Worm (Caenorhabditis elegans) whole organism, L4 larva: ENCODE measurements around the gene srbc-19.

Experiments used
- F10B5.3 ChIP-seq: sonication (generic microtip); optimal IDR thresholded peaks from 2 replicates; lab custom pipeline; 2016; ENCODE audit warnings: mild to moderate bottlenecking, missing genetic modification characterization, missing compliant biosample characterization
- F26F4.8 ChIP-seq: fragments of 200-800 bp; sonication (Bioruptor generic); conservative IDR thresholded peaks from 2 replicates; pipeline ENCODE4 v1.3.6; 2022; ENCODE audit warnings: missing genetic modification characterization, missing compliant biosample characterization
- F49E8.2 ChIP-seq: sonication (generic microtip); optimal IDR thresholded peaks from 2 replicates; lab custom pipeline; 2016; ENCODE audit warnings: missing compliant biosample characterization, mild to moderate bottlenecking, missing genetic modification characterization, borderline replicate concordance
- T20F7.1 ChIP-seq: fragments of 200-800 bp; sonication (Bioruptor generic); optimal IDR thresholded peaks from 2 replicates; lab custom pipeline; 2018; ENCODE audit warnings: mild to moderate bottlenecking, missing genetic modification characterization, missing compliant biosample characterization
- T26A8.4 ChIP-seq: fragments of 200-800 bp; sonication (Bioruptor generic); IDR thresholded peaks from 2 replicates; pipeline ENCODE4 v1.3.6; 2022; ENCODE audit warnings: missing genetic modification characterization, missing compliant biosample characterization
- Y75B8A.6 ChIP-seq: fragments of 200-800 bp; sonication (Bioruptor generic); IDR thresholded peaks from 2 replicates; pipeline ENCODE4 v1.3.6; 2022; ENCODE audit warnings: missing genetic modification reagents, missing genetic modification characterization, missing compliant biosample characterization
- ZK337.2 ChIP-seq: fragments of 200-800 bp; sonication (Bioruptor generic); IDR thresholded peaks from 2 replicates; pipeline ENCODE4 v1.3.6; 2022; ENCODE audit warnings: missing genetic modification reagents, missing genetic modification characterization, missing compliant biosample characterization
- aly-2 ChIP-seq: sonication (generic microtip); optimal IDR thresholded peaks from 2 replicates; lab custom pipeline; 2018; ENCODE audit warnings: missing biosample characterization, missing genetic modification characterization
- attf-4 ChIP-seq: sonication (generic microtip); optimal IDR thresholded peaks from 3 replicates; lab custom pipeline; 2017; ENCODE audit warnings: missing biosample characterization, missing genetic modification characterization
- ceh-20 ChIP-seq: fragments of 200-800 bp; sonication (Bioruptor generic); IDR thresholded peaks from 2 replicates; pipeline ENCODE4 v1.3.6; 2022; ENCODE audit warnings: missing genetic modification reagents, missing genetic modification characterization, missing compliant biosample characterization
- ceh-44 ChIP-seq: fragments of 200-800 bp; sonication (Bioruptor generic); IDR thresholded peaks from 2 replicates; pipeline ENCODE4 v1.3.6; 2022; ENCODE audit warnings: missing genetic modification reagents, missing genetic modification characterization, missing compliant biosample characterization
- ceh-82 ChIP-seq: sonication (generic microtip); optimal IDR thresholded peaks from 2 replicates; lab custom pipeline; 2017; ENCODE audit warnings: missing biosample characterization, missing genetic modification characterization
- ctbp-1 ChIP-seq: fragments of 200-800 bp; sonication (Bioruptor generic); IDR thresholded peaks from 2 replicates; pipeline ENCODE4 v1.3.6; 2022; ENCODE audit warnings: missing genetic modification reagents, missing genetic modification characterization, missing compliant biosample characterization
- daf-16 ChIP-seq, 3 experiments: sonication (generic microtip); optimal IDR thresholded peaks; 2 replicates each; lab custom pipeline; 2016 to 2017; ENCODE audit warnings: missing genetic modification characterization in 3 of 3, missing genetic modification reagents in 3 of 3, mild to moderate bottlenecking in 2 of 3, missing compliant biosample characterization in 2 of 3, missing biosample characterization in 1 of 3, moderate library complexity in 1 of 3
- daf-19 ChIP-seq: fragments of 200-800 bp; sonication (Bioruptor generic); conservative IDR thresholded peaks from 2 replicates; pipeline ENCODE4 v1.3.6; 2022; ENCODE audit warnings: missing genetic modification characterization, missing compliant biosample characterization
- daf-8 ChIP-seq: fragments of 200-800 bp; sonication (Bioruptor generic); IDR thresholded peaks from 2 replicates; pipeline ENCODE4 v1.3.6; 2022; ENCODE audit warnings: missing genetic modification characterization, missing compliant biosample characterization
- dve-1 ChIP-seq: sonication (generic microtip); optimal IDR thresholded peaks from 2 replicates; lab custom pipeline; 2017; ENCODE audit warnings: antibody characterized with exemption, mild to moderate bottlenecking, missing genetic modification characterization, missing compliant biosample characterization; ENCODE audit not compliant: insufficient read depth
- egl-27 ChIP-seq: sonication (generic microtip); optimal IDR thresholded peaks from 3 replicates; lab custom pipeline; 2017; ENCODE audit warnings: missing biosample characterization, missing genetic modification reagents, missing genetic modification characterization
- fkh-10 ChIP-seq: fragments of 150-350 bp; optimal IDR thresholded peaks from 2 replicates; lab custom pipeline; 2014; ENCODE audit warnings: missing biosample characterization, missing genetic modification reagents, missing genetic modification characterization
- hif-1 ChIP-seq, 2 experiments: sonication (generic microtip); optimal IDR thresholded peaks; 2 replicates each; lab custom pipeline; 2016 to 2017; ENCODE audit warnings: missing compliant biosample characterization in 2 of 2, missing genetic modification characterization in 2 of 2, missing genetic modification reagents in 2 of 2, missing genotype in 2 of 2, mild to moderate bottlenecking in 1 of 2
- jun-1 ChIP-seq: fragments of 150-350 bp; optimal IDR thresholded peaks from 2 replicates; lab custom pipeline; 2014; ENCODE audit warnings: missing biosample characterization, missing genetic modification reagents, missing genetic modification characterization
- lin-29 ChIP-seq: fragments of 200-800 bp; sonication (Bioruptor generic); IDR thresholded peaks from 2 replicates; pipeline ENCODE4 v1.3.6; 2022; ENCODE audit warnings: missing genetic modification reagents, missing genetic modification characterization, missing compliant biosample characterization
- lin-38 ChIP-seq: fragments of 200-800 bp; sonication (Bioruptor generic); IDR thresholded peaks from 2 replicates; pipeline ENCODE4 v1.3.6; 2022; ENCODE audit warnings: missing genetic modification reagents, missing genetic modification characterization, missing compliant biosample characterization
- lsy-2 ChIP-seq, 2 experiments: fragments of 150-350 bp in 1 of 2; sonication (generic microtip) in 1 of 2; optimal IDR thresholded peaks; 2 replicates each; lab custom pipeline; 2014 to 2017; ENCODE audit warnings: missing biosample characterization in 2 of 2, missing genetic modification characterization in 2 of 2
- madf-9 ChIP-seq: fragments of 200-800 bp; sonication (Bioruptor generic); conservative IDR thresholded peaks from 2 replicates; pipeline ENCODE4 v1.3.6; 2022; ENCODE audit warnings: missing genetic modification reagents, missing genetic modification characterization, missing compliant biosample characterization
- mxl-2 ChIP-seq: fragments of 200-800 bp; sonication (Bioruptor generic); conservative IDR thresholded peaks from 2 replicates; pipeline ENCODE4 v1.3.6; 2022; ENCODE audit warnings: missing genetic modification reagents, missing genetic modification characterization, missing compliant biosample characterization
- nhr-10 ChIP-seq: fragments of 150-350 bp; optimal IDR thresholded peaks from 2 replicates; lab custom pipeline; 2014; ENCODE audit warnings: missing biosample characterization, missing genetic modification characterization
- nhr-111 ChIP-seq: fragments of 200-800 bp; sonication (Bioruptor generic); optimal IDR thresholded peaks from 2 replicates; lab custom pipeline; 2018; ENCODE audit warnings: mild to moderate bottlenecking, missing genetic modification characterization, missing compliant biosample characterization
- nhr-237 ChIP-seq: sonication (generic microtip); optimal IDR thresholded peaks from 2 replicates; lab custom pipeline; 2017; ENCODE audit warnings: missing biosample characterization, missing genetic modification characterization
- nhr-41 ChIP-seq: fragments of 200-800 bp; sonication (Bioruptor generic); IDR thresholded peaks from 2 replicates; pipeline ENCODE4 v1.3.6; 2022; ENCODE audit warnings: missing genetic modification reagents, missing genetic modification characterization, missing compliant biosample characterization
- nhr-42 ChIP-seq: fragments of 200-800 bp; sonication (Bioruptor generic); IDR thresholded peaks from 2 replicates; pipeline ENCODE4 v1.3.6; 2022; ENCODE audit warnings: missing genetic modification characterization, missing compliant biosample characterization
- pha-4 ChIP-seq, 2 experiments: fragments of 150-350 bp in 1 of 2; fragments of 200-800 bp in 1 of 2; sonication (Bioruptor generic) in 1 of 2; IDR thresholded peaks in 1 of 2; optimal IDR thresholded peaks in 1 of 2; 2 replicates each; pipeline versions ENCODE4 v1.3.6 to Lab custom; 2014 to 2022; ENCODE audit warnings: missing genetic modification characterization in 2 of 2, missing genetic modification reagents in 2 of 2, missing biosample characterization in 1 of 2, missing compliant biosample characterization in 1 of 2
- pqm-1 ChIP-seq: sonication (generic microtip); optimal IDR thresholded peaks from 2 replicates; lab custom pipeline; 2017; ENCODE audit warnings: missing biosample characterization, missing genetic modification characterization
- spr-1 ChIP-seq: sonication (generic microtip); optimal IDR thresholded peaks from 2 replicates; lab custom pipeline; 2016; ENCODE audit warnings: mild to moderate bottlenecking, missing genetic modification characterization, missing compliant biosample characterization
- unc-130 ChIP-seq: sonication (generic microtip); optimal IDR thresholded peaks from 2 replicates; lab custom pipeline; 2016; ENCODE audit warnings: missing genetic modification reagents, missing genetic modification characterization, missing compliant biosample characterization
- unc-62 ChIP-seq, 3 experiments: fragments of 150-350 bp in 1 of 3; sonication (generic microtip); optimal IDR thresholded peaks in 2 of 3; peaks in 1 of 3; 1 replicate in 1 of 3; 2 replicates in 2 of 3; lab custom pipeline; 2014 to 2017; ENCODE audit warnings: missing biosample characterization in 3 of 3, missing genetic modification characterization in 3 of 3, missing genetic modification reagents in 3 of 3, missing genotype in 1 of 3
- zfp-2 ChIP-seq: sonication (generic microtip); optimal IDR thresholded peaks from 2 replicates; lab custom pipeline; 2016; ENCODE audit warnings: mild to moderate bottlenecking, missing genetic modification characterization, missing compliant biosample characterization
- zfp-3 ChIP-seq: fragments of 200-800 bp; sonication (Bioruptor generic); conservative IDR thresholded peaks from 2 replicates; pipeline ENCODE4 v1.3.6; 2022; ENCODE audit warnings: missing genetic modification reagents, missing genetic modification characterization, missing compliant biosample characterization
- zip-2 ChIP-seq: fragments of 150-350 bp; optimal IDR thresholded peaks from 2 replicates; lab custom pipeline; 2014; ENCODE audit warnings: missing biosample characterization, missing genetic modification characterization

srbc-19 gene

DNA sequence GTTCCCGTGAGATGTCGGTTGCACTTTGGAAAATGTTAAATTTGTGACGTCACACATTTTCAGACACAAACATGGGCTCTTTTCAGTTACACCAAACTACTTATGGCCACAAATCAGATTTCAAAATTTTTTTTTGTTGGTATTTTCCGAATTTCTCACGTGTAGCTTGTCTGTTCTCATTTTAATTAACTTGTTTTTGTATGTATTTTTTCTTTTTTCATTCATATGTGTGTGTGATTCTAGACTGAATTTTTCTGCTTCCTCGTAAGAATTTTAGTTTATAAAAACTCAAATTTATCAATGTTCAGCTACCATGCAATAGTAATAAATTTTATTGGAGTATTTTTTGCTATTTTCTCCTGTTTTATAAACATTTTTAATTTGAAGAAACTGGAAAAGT, 9.7 kb downstream of the srbc-19 start, which contains the start of gene srbc-22:
Gene srbc-22, plus strand, starts transcription at position 301 of the 400 bp plus-strand sequence.
- TF ChIP-seq dve-1 (tag; lab: Kevin White, UChicago) (no peak), zip-2 (tag; lab: Kevin White, UChicago) (no peak), unc-130 (GFP tag; lab: Kevin White, UChicago) (no peak), pqm-1 (tag; lab: Kevin White, UChicago) (no peak), ceh-82 (tag; lab: Kevin White, UChicago) (no peak), daf-8 (GFP tag; lab: Robert Waterston, UW) (no peak), lin-29 (GFP tag; lab: Robert Waterston, UW) (no peak)

DNA sequence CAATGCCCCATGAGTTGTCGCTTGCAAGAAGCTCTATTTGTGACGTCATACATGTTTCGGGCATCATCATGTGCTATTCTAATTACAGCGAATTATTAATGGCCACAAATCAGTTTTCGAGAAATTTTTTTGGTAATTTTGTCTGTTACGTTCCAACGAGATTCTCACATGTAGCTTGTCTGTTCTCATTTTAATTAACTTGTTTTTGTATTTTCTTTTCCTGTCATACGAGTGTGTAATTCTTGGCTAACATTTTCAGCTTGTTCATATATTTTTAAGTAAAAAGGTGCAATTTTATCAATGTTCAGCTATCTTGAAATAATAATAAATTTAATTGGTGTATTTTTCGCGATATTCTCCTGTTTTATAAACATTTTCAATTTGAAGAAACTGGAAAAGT, 11.3 kb downstream of the srbc-19 start, which contains the start of gene srbc-21:
Gene srbc-21, plus strand, starts transcription at position 301 of the 400 bp plus-strand sequence.
- TF ChIP-seq nhr-41 (GFP tag; lab: Robert Waterston, UW) (no peak), ceh-20 (GFP tag; lab: Robert Waterston, UW) (no peak), daf-16 (GFP tag; optimal IDR thresholded peaks at IDR 0.05; lab: Kevin White, UChicago) (no peak), daf-16 (tag; optimal IDR thresholded peaks at IDR 0.05; lab: Kevin White, UChicago) (no peak), unc-130 (GFP tag; lab: Kevin White, UChicago) (no peak), jun-1 (tag; lab: Kevin White, UChicago) (no peak), mxl-2 (no peak), egl-27 (tag; lab: Kevin White, UChicago) (no peak), aly-2 (tag; lab: Kevin White, UChicago) (no peak), lin-29 (GFP tag; lab: Robert Waterston, UW) (no peak), T20F7.1 (no peak)

DNA sequence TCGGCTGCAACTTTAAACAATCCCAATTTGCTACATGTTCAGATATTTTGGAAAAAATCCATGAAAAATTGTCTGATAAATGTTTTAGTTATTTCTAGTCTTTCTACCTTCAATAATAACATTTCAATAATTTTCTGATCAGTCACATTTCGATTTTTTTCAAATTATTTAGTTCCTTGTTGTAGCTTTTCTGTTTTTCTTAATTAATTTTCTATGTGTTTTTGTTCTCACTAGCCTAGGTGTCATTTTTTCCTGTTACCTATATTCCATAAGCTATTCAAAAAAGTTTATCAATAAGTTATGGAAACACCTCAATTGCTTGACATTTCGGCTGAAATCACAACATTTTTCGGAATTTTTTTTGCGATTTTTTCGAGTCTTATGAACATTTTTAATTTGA, 13.3 kb downstream of the srbc-19 start, which contains the start of gene srbc-23:
Gene srbc-23, plus strand, starts transcription at position 301 of the 400 bp plus-strand sequence.
- TF ChIP-seq lsy-2 (tag; optimal IDR thresholded peaks at IDR 0.05; lab: Kevin White, UChicago): no peak
- no peak for TF ChIP-seq aly-2 (tag; lab: Kevin White, UChicago)
- no peak for TF ChIP-seq Y75B8A.6 (GFP tag; lab: Robert Waterston, UW)
- TF ChIP-seq F10B5.3 (tag; lab: Kevin White, UChicago): no peak
- no peak for TF ChIP-seq ceh-20 (GFP tag; lab: Robert Waterston, UW)
- no peak for TF ChIP-seq spr-1 (tag; lab: Kevin White, UChicago)
- no peak for TF ChIP-seq zip-2 (tag; lab: Kevin White, UChicago)
- TF ChIP-seq ceh-44 (GFP tag; lab: Robert Waterston, UW): no peak
- TF ChIP-seq unc-62 (GFP tag; optimal IDR thresholded peaks at IDR 0.05 in 1 of 2; lab: Kevin White, UChicago): no peak
- TF ChIP-seq unc-62 (tag; optimal IDR thresholded peaks at IDR 0.05; lab: Kevin White, UChicago): no peak
- no peak for TF ChIP-seq nhr-111 (GFP tag; lab: Kevin White, UChicago)
- TF ChIP-seq fkh-10 (GFP tag; lab: Kevin White, UChicago): no peak
- no peak for TF ChIP-seq nhr-237
- TF ChIP-seq attf-4 (tag; lab: Kevin White, UChicago): no peak
- no peak for TF ChIP-seq nhr-42 (GFP tag; lab: Robert Waterston, UW)
- TF ChIP-seq F26F4.8 (GFP tag; lab: Robert Waterston, UW): no peak

DNA sequence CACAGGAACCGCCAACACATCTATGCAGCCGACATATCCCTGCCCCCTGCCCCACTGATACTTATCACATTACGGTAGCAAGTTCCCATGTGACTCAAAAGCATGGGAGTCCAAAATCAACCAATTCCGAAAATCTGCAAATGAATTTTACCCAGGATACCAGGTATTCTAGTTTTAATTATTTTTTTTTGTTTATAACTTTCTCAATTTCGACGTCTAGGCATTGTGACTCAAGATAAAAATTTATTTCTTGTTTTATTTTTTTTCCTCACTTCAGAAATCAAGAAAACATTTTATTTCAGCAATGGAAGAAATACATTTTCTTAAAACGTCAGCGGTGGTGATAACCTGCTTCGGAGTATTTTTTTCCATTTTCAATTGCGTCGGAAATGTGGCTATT, 15.1 kb downstream of the srbc-19 start, which contains the start of gene srbc-24:
Gene srbc-24, plus strand, starts transcription at position 301 of the 400 bp plus-strand sequence.
- TF ChIP-seq ZK337.2: no peak
- no peak for TF ChIP-seq ctbp-1 (GFP tag; lab: Robert Waterston, UW)
- TF ChIP-seq attf-4 (tag; lab: Kevin White, UChicago): no peak
- TF ChIP-seq T26A8.4 (GFP tag; lab: Robert Waterston, UW): no peak
- TF ChIP-seq, all 104 proteins: peak for 0

DNA sequence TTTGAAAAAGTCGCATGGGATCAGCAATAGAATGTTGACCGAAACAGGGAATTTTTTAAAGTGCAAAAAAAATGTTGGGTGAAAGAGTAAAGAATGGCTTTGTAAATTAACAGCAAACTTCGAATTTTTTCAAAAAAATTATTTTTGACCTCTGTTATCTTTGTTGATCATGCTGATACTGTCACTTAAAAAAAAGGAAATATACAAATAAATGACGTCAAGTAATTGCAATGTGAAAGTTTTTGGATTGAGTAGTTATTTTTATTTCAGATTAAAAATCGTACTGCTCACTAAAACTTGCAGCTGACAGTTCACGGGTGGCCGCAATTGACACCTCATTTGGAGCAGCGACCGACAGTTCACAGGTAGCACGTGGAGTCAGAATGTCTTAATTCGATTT, 15.7 kb downstream of the srbc-19 start, which contains the start of gene C45H4.13:
Gene C45H4.13, minus strand, starts transcription at position 101 of the 400 bp plus-strand sequence.
- TF ChIP-seq F49E8.2: no peak
- TF ChIP-seq nhr-10: no peak
- TF ChIP-seq lin-38: no peak
- no peak for TF ChIP-seq ceh-44 (GFP tag; lab: Robert Waterston, UW)
- TF ChIP-seq hif-1 (tag; optimal IDR thresholded peaks at IDR 0.05; lab: Kevin White, UChicago): no peak
- no peak for TF ChIP-seq madf-9 (GFP tag; lab: Robert Waterston, UW)
- no peak for TF ChIP-seq zfp-2 (tag; lab: Kevin White, UChicago)
- TF ChIP-seq nhr-42 (GFP tag; lab: Robert Waterston, UW): no peak
- no peak for TF ChIP-seq daf-8 (GFP tag; lab: Robert Waterston, UW)
- no peak for TF ChIP-seq daf-19 (GFP tag; lab: Robert Waterston, UW)
- TF ChIP-seq zfp-3 (GFP tag; lab: Robert Waterston, UW): no peak
- TF ChIP-seq pha-4 (GFP tag; IDR thresholded peaks at IDR 0.05; lab: Robert Waterston, UW): no peak
- no peak for TF ChIP-seq pha-4 (tag; optimal IDR thresholded peaks at IDR 0.05; lab: Kevin White, UChicago)
- TF ChIP-seq Y75B8A.6 (GFP tag; lab: Robert Waterston, UW): no peak
